Worm (Caenorhabditis elegans) whole organism, young adult: ENCODE measurements around the gene Y54G2A.77.
A peak's percentile ranks its signal among the peaks of the same experiment; 100 is the strongest.

Source experiments
- B0336.3 ChIP-seq: fragments of 200-800 bp; sonication (Bioruptor generic); IDR thresholded peaks from 2 replicates; pipeline ENCODE4 v1.3.6; 2022; ENCODE audit warnings: missing genetic modification characterization, missing compliant biosample characterization
- C06A6.2 ChIP-seq: fragments of 200-800 bp; sonication (Bioruptor generic); conservative IDR thresholded peaks from 2 replicates; pipeline ENCODE4 v1.3.6; 2022; ENCODE audit warnings: missing genetic modification characterization, missing compliant biosample characterization
- F23B12.7 ChIP-seq: sonication (generic microtip); optimal IDR thresholded peaks from 2 replicates; lab custom pipeline; 2017; ENCODE audit warnings: missing genetic modification characterization, mild to moderate bottlenecking, missing compliant biosample characterization, antibody characterized with exemption, moderate library complexity; ENCODE audit not compliant: insufficient read depth
- F37B4.10 ChIP-seq: fragments of 200-800 bp; sonication (Bioruptor generic); IDR thresholded peaks from 2 replicates; pipeline ENCODE4 v1.3.6; 2022; ENCODE audit warnings: missing genetic modification characterization, missing compliant biosample characterization
- F39B2.1 ChIP-seq: fragments of 200-800 bp; sonication (Bioruptor generic); IDR thresholded peaks from 2 replicates; pipeline ENCODE4 v1.3.6; 2022; ENCODE audit warnings: missing genetic modification reagents, missing genetic modification characterization, missing compliant biosample characterization
- F57A8.1 ChIP-seq: fragments of 200-800 bp; sonication (Bioruptor generic); optimal IDR thresholded peaks from 2 replicates; lab custom pipeline; 2018; ENCODE audit warnings: mild to moderate bottlenecking, missing genetic modification characterization, moderate library complexity, missing compliant biosample characterization
- K12H6.12 ChIP-seq: fragments of 200-800 bp; sonication (Bioruptor generic); optimal IDR thresholded peaks from 2 replicates; lab custom pipeline; 2018; ENCODE audit warnings: mild to moderate bottlenecking, missing genetic modification characterization, missing compliant biosample characterization
- Y53G8AR.9 ChIP-seq: fragments of 200-800 bp; sonication (Bioruptor generic); conservative IDR thresholded peaks from 2 replicates; pipeline ENCODE4 v1.3.6; 2022; ENCODE audit warnings: missing genetic modification reagents, missing genetic modification characterization, missing compliant biosample characterization
- akir-1 ChIP-seq: fragments of 200-800 bp; sonication (Bioruptor generic); optimal IDR thresholded peaks from 2 replicates; lab custom pipeline; 2018; ENCODE audit warnings: mild to moderate bottlenecking, missing genetic modification characterization, moderate library complexity, missing compliant biosample characterization
- aptf-3 ChIP-seq: fragments of 200-800 bp; sonication (Bioruptor generic); IDR thresholded peaks from 2 replicates; pipeline ENCODE4 v1.3.6; 2022; ENCODE audit warnings: missing genetic modification characterization, missing compliant biosample characterization
- bed-1 ChIP-seq: fragments of 200-800 bp; sonication (Bioruptor generic); IDR thresholded peaks from 2 replicates; pipeline ENCODE4 v1.3.6; 2022; ENCODE audit warnings: missing genetic modification reagents, missing genetic modification characterization, missing compliant biosample characterization
- cebp-1 ChIP-seq, 2 experiments: fragments of 200-800 bp in 1 of 2; sonication (Bioruptor generic) in 1 of 2; sonication (generic microtip) in 1 of 2; IDR thresholded peaks in 1 of 2; optimal IDR thresholded peaks in 1 of 2; 2 replicates each; pipeline versions ENCODE4 v1.3.6 to Lab custom; 2017 to 2022; ENCODE audit warnings: missing compliant biosample characterization in 2 of 2, missing genetic modification characterization in 2 of 2, mild to moderate bottlenecking in 1 of 2, missing genetic modification reagents in 1 of 2, moderate library complexity in 1 of 2
- die-1 ChIP-seq: sonication (generic microtip); optimal IDR thresholded peaks from 2 replicates; lab custom pipeline; 2016; ENCODE audit warnings: missing genotype, mild to moderate bottlenecking, missing genetic modification characterization, missing compliant biosample characterization
- dox-1 ChIP-seq: fragments of 200-800 bp; sonication (Bioruptor generic); IDR thresholded peaks from 2 replicates; pipeline ENCODE4 v1.3.6; 2022; ENCODE audit warnings: missing genetic modification reagents, missing genetic modification characterization, missing compliant biosample characterization
- egrh-3 ChIP-seq: fragments of 200-800 bp; sonication (Bioruptor generic); IDR thresholded peaks from 2 replicates; pipeline ENCODE4 v1.3.6; 2022; ENCODE audit warnings: missing genetic modification reagents, missing genetic modification characterization, missing compliant biosample characterization
- ets-4 ChIP-seq: fragments of 200-800 bp; sonication (Bioruptor generic); optimal IDR thresholded peaks from 2 replicates; lab custom pipeline; 2018; ENCODE audit warnings: mild to moderate bottlenecking, missing genetic modification characterization, missing compliant biosample characterization
- hlh-12 ChIP-seq: sonication (generic microtip); optimal IDR thresholded peaks from 2 replicates; lab custom pipeline; 2016; ENCODE audit warnings: missing genetic modification characterization, missing compliant biosample characterization
- hmg-1.2 ChIP-seq: fragments of 200-800 bp; sonication (Bioruptor generic); IDR thresholded peaks from 2 replicates; pipeline ENCODE4 v1.3.6; 2022; ENCODE audit warnings: missing genetic modification reagents, missing genetic modification characterization, missing compliant biosample characterization
- let-526 ChIP-seq: fragments of 200-800 bp; sonication (Bioruptor generic); IDR thresholded peaks from 2 replicates; pipeline ENCODE4 v1.3.6; 2022; ENCODE audit warnings: missing genetic modification reagents, missing genetic modification characterization, missing compliant biosample characterization
- lin-26 ChIP-seq: fragments of 200-800 bp; sonication (Bioruptor generic); IDR thresholded peaks from 2 replicates; pipeline ENCODE4 v1.3.6; 2022; ENCODE audit warnings: missing genetic modification reagents, missing genetic modification characterization, missing compliant biosample characterization
- lin-40 ChIP-seq: sonication (generic microtip); optimal IDR thresholded peaks from 2 replicates; lab custom pipeline; 2016; ENCODE audit warnings: missing genetic modification characterization, mild to moderate bottlenecking, missing compliant biosample characterization, missing genotype, missing genetic modification reagents
- madf-10 ChIP-seq: sonication (generic microtip); optimal IDR thresholded peaks from 2 replicates; lab custom pipeline; 2016; ENCODE audit warnings: mild to moderate bottlenecking, missing genetic modification characterization, missing compliant biosample characterization
- madf-8 ChIP-seq: fragments of 200-800 bp; sonication (Bioruptor generic); conservative IDR thresholded peaks from 2 replicates; pipeline ENCODE4 v1.3.6; 2022; ENCODE audit warnings: missing genetic modification reagents, missing genetic modification characterization, missing compliant biosample characterization
- mcd-1 ChIP-seq: fragments of 200-800 bp; sonication (Bioruptor generic); IDR thresholded peaks from 2 replicates; pipeline ENCODE4 v1.3.6; 2022; ENCODE audit warnings: missing genetic modification reagents, missing genetic modification characterization, missing compliant biosample characterization
- mxl-1 ChIP-seq: sonication (generic microtip); optimal IDR thresholded peaks from 2 replicates; lab custom pipeline; 2016; ENCODE audit warnings: missing genetic modification characterization, missing compliant biosample characterization
- nfya-1 ChIP-seq: sonication (generic microtip); optimal IDR thresholded peaks from 2 replicates; lab custom pipeline; 2017; ENCODE audit warnings: antibody characterized with exemption, missing compliant biosample characterization, missing genetic modification characterization, borderline replicate concordance; ENCODE audit not compliant: insufficient read depth
- nfya-2 ChIP-seq: fragments of 200-800 bp; sonication (Bioruptor generic); IDR thresholded peaks from 2 replicates; pipeline ENCODE4 v1.3.6; 2022; ENCODE audit warnings: missing genetic modification reagents, missing genetic modification characterization, missing compliant biosample characterization
- nfyb-1 ChIP-seq: fragments of 200-800 bp; sonication (Bioruptor generic); IDR thresholded peaks from 2 replicates; pipeline ENCODE4 v1.3.6; 2022; ENCODE audit warnings: missing genetic modification reagents, missing genetic modification characterization, missing compliant biosample characterization
- pbrm-1 ChIP-seq: fragments of 200-800 bp; sonication (Bioruptor generic); IDR thresholded peaks from 2 replicates; pipeline ENCODE4 v1.3.6; 2022; ENCODE audit warnings: missing genetic modification reagents, missing genetic modification characterization, missing compliant biosample characterization
- repo-1 ChIP-seq: sonication (generic microtip); optimal IDR thresholded peaks from 2 replicates; lab custom pipeline; 2017; ENCODE audit warnings: mild to moderate bottlenecking, missing genetic modification characterization, missing compliant biosample characterization
- rpc-1 ChIP-seq, 2 experiments: fragments of 150-350 bp in 1 of 2; sonication (generic microtip) in 1 of 2; optimal IDR thresholded peaks; 2 replicates each; lab custom pipeline; 2014 to 2018; ENCODE audit warnings: missing biosample characterization in 1 of 2, missing genetic modification characterization in 1 of 2, missing genetic modification reagents in 1 of 2, missing genotype in 1 of 2
- sdz-38 ChIP-seq: sonication (generic microtip); optimal IDR thresholded peaks from 2 replicates; lab custom pipeline; 2016; ENCODE audit warnings: missing genotype, missing genetic modification characterization, missing compliant biosample characterization
- sea-2 ChIP-seq: fragments of 200-800 bp; sonication (Bioruptor generic); IDR thresholded peaks from 2 replicates; pipeline ENCODE4 v1.3.6; 2022; ENCODE audit warnings: missing genetic modification characterization, missing compliant biosample characterization
- snpc-1.1 ChIP-seq: sonication (generic microtip); optimal IDR thresholded peaks from 2 replicates; lab custom pipeline; 2017; ENCODE audit warnings: missing genetic modification characterization, mild to moderate bottlenecking, missing compliant biosample characterization, antibody characterized with exemption, moderate library complexity, missing genotype, missing genetic modification reagents; ENCODE audit not compliant: insufficient read depth
- sptf-2 ChIP-seq: fragments of 200-800 bp; sonication (Bioruptor generic); optimal IDR thresholded peaks from 2 replicates; lab custom pipeline; 2018; ENCODE audit warnings: mild to moderate bottlenecking, missing genetic modification characterization, missing compliant biosample characterization
- unc-130 ChIP-seq: sonication (generic microtip); optimal IDR thresholded peaks from 2 replicates; lab custom pipeline; 2016; ENCODE audit warnings: missing genetic modification reagents, missing genetic modification characterization, missing compliant biosample characterization
- xnd-1 ChIP-seq: sonication (generic microtip); optimal IDR thresholded peaks from 2 replicates; lab custom pipeline; 2016; ENCODE audit warnings: missing genotype, missing genetic modification reagents, missing genetic modification characterization, missing compliant biosample characterization
- zfh-2 ChIP-seq: fragments of 200-800 bp; sonication (Bioruptor generic); conservative IDR thresholded peaks from 2 replicates; pipeline ENCODE4 v1.3.6; 2022; ENCODE audit warnings: missing genetic modification reagents, missing genetic modification characterization, missing compliant biosample characterization
- ztf-18 ChIP-seq: sonication (generic microtip); optimal IDR thresholded peaks from 2 replicates; lab custom pipeline; 2016; ENCODE audit warnings: missing genotype, mild to moderate bottlenecking, missing genetic modification characterization, missing compliant biosample characterization
- ztf-22 ChIP-seq: fragments of 200-800 bp; sonication (Bioruptor generic); optimal IDR thresholded peaks from 2 replicates; lab custom pipeline; 2018; ENCODE audit warnings: mild to moderate bottlenecking, missing genetic modification characterization, moderate library complexity, missing compliant biosample characterization

The Y54G2A.77 gene

DNA sequence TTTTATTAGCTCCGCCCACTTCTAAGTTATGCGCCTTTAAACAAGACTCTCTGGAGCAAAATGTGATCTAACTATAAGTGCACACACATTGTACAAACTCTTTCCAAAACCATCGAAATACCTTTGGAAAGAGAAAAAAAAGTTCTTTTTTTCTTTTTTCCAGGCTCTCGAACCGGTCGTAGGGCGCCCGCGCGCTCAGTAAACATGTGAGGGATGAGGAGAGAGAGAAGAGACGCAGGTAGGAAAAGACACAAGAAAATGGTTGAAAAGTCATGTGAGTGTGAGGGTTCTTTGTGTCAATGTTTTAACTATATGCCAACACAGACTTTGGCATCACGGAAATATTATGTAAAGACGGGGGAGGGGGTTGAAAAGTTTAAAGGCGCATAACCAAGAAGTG is 12.0 kb downstream of the Y54G2A.77 start (continued):
- TF ChIP-seq F23B12.7 = peak; percentile 42
- TF ChIP-seq aptf-3 (GFP tag; lab: Robert Waterston, UW) = no peak
- TF ChIP-seq mxl-1 (tag; lab: Kevin White, UChicago) = no peak
- TF ChIP-seq akir-1 = no peak
- no peak for TF ChIP-seq xnd-1 (tag; lab: Kevin White, UChicago)
- TF ChIP-seq B0336.3 (GFP tag; lab: Robert Waterston, UW) = peak; percentile 71
- no peak for TF ChIP-seq nfya-1 (tag; lab: Kevin White, UChicago)
- peak; percentile 78 for TF ChIP-seq lin-40
- no peak for TF ChIP-seq sea-2 (GFP tag; lab: Robert Waterston, UW)
- TF ChIP-seq mcd-1 (GFP tag; lab: Robert Waterston, UW) = peak; percentile 55; the same call in 1 of the 2 replicates
- TF ChIP-seq snpc-1.1 = no peak
- no peak for TF ChIP-seq madf-8 (GFP tag; lab: Robert Waterston, UW)
- TF ChIP-seq nfyb-1 (GFP tag; lab: Robert Waterston, UW) = peak; percentile 54; the same call in 1 of the 2 replicates
- TF ChIP-seq nfya-2 (GFP tag; lab: Robert Waterston, UW) = no peak
- TF ChIP-seq ztf-18 (tag; lab: Kevin White, UChicago) = peak; percentile 22
- TF ChIP-seq ets-4 = no peak
- TF ChIP-seq ztf-22 (GFP tag; lab: Kevin White, UChicago) = no peak
- no peak for TF ChIP-seq hlh-12 (tag; lab: Kevin White, UChicago)
- TF ChIP-seq Y53G8AR.9 (GFP tag; lab: Robert Waterston, UW) = peak; percentile 61; the same call in 1 of the 2 replicates
- TF ChIP-seq die-1 (tag; lab: Kevin White, UChicago) = no peak
- peak; percentile 60; the same call in 1 of the 2 replicates for TF ChIP-seq zfh-2 (GFP tag; lab: Robert Waterston, UW)
- no peak for TF ChIP-seq F37B4.10 (GFP tag; lab: Robert Waterston, UW)
- TF ChIP-seq madf-10 = peak; percentile 17
- no peak for TF ChIP-seq sdz-38 (tag; lab: Kevin White, UChicago)
- peak; percentile 72 for TF ChIP-seq pbrm-1
- TF ChIP-seq lin-26 (GFP tag; lab: Robert Waterston, UW) = peak; percentile 80
- peak; percentile 78; the same call in 1 of the 2 replicates for TF ChIP-seq C06A6.2
- no peak for TF ChIP-seq bed-1 (GFP tag; lab: Robert Waterston, UW)
- no peak for TF ChIP-seq repo-1 (tag; lab: Kevin White, UChicago)
- no peak for TF ChIP-seq rpc-1 (optimal IDR thresholded peaks at IDR 0.05; lab: Kevin White, UChicago)
- TF ChIP-seq rpc-1 (tag; optimal IDR thresholded peaks at IDR 0.05; lab: Kevin White, UChicago) = no peak
- TF ChIP-seq F57A8.1 (GFP tag; lab: Kevin White, UChicago) = no peak
- TF ChIP-seq sptf-2 (GFP tag; lab: Kevin White, UChicago) = no peak
- no peak for TF ChIP-seq F39B2.1 (GFP tag; lab: Robert Waterston, UW)
- no peak for TF ChIP-seq unc-130
- peak; percentile 85; the same call in 1 of the 2 replicates for TF ChIP-seq let-526 (GFP tag; lab: Robert Waterston, UW)
- TF ChIP-seq, all 124 proteins: peak for 37

DNA sequence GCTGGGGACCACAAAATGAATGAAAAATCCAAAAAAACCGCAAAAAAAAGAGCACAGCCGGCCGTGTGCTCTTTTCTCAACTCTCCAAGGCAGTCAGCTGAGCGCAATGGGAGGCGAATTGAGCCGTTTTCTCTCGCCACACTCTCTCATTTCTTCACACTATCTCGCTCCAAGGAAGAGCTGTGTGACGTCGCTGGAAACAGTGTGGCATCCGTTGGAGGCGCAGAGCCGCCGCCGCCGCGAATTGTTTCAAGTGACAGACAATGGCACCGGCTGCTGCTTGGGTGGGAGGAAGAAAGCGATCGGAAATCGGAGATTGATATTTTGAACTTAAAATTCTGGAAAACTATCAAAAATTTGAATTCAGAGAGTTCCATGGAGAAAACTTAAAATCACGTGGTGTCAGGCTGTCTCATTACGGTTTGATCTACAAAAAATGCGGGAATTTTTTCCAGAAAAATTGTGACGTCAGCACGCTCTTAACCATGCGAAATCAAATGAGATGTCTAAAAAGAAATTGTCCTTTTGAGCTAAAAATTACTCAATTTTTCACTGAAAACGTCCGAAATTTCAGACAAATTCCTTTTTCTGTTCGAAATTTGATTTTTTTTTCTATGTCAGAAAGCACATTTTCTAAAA is 13.6 kb downstream of the Y54G2A.77 start:
- TF ChIP-seq pbrm-1 (0 out of 2 replicates have a peak, but pooled peaks have one; percentile 38), mcd-1 (GFP tag; lab: Robert Waterston, UW) (peak; percentile 44; the same call in 1 of the 2 replicates), dox-1 (GFP tag; lab: Robert Waterston, UW) (peak; percentile 26; the same call in 1 of the 2 replicates), egrh-3 (GFP tag; lab: Robert Waterston, UW) (peak; percentile 51; the same call in 1 of the 2 replicates), zfh-2 (GFP tag; lab: Robert Waterston, UW) (peak; percentile 95), nfya-1 (tag; lab: Kevin White, UChicago) (no peak), hmg-1.2 (GFP tag; lab: Robert Waterston, UW) (peak; percentile 78), nfya-2 (GFP tag; lab: Robert Waterston, UW) (no peak), cebp-1 (GFP tag; IDR thresholded peaks at IDR 0.05; lab: Robert Waterston, UW) (no peak), cebp-1 (tag; optimal IDR thresholded peaks at IDR 0.05; lab: Kevin White, UChicago) (peak; percentile 43), mxl-1 (tag; lab: Kevin White, UChicago) (no peak), K12H6.12 (tag; lab: Kevin White, UChicago) (peak; percentile 39), nfyb-1 (GFP tag; lab: Robert Waterston, UW) (peak; percentile 54; the same call in 1 of the 2 replicates)
